Worm (Caenorhabditis elegans): ENCODE results near the gene Y57A10B.6.

DNA sequence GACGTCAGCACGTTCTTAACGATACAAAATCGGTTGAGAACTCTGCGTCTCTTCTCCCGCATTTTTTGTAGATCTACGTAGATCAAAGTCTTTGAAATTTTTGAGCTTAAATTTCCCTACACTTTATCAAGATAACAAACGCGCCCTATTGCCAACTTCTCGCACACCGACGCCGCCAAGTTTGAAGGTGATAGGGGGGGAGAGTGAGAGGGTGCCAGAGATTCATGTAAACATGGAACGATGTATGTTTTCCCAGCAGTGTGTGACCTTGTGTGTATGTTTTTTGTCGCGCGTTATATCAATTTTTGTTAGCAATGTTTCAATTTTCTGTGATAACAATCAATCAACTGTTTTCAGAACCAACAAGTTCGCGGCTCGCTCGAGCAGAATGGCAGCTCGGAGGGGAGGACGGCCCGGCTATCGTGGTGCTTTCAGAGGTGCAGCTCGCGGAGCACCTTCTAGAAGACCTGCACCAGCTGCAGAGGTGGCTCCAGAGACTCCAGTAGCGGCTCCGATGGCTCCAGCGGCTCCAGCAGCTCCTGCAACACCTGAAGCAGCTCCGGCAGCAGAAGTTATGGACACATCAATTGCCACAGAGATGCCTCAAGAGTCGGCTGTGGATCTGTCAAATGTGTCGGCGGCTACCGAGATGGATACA, 48.2 kb upstream of the Y57A10B.6 start:
- TF ChIP-seq cog-1 (tag; optimal IDR thresholded peaks at IDR 0.05) (no peak), med-1 (GFP tag; optimal IDR thresholded peaks at IDR 0.05; ENCODE audit: insufficient read depth) (no peak), flt-1 (GFP tag; IDR thresholded peaks at IDR 0.05) (no peak), T22C8.4 (GFP tag; IDR thresholded peaks at IDR 0.05) (no peak), tab-1 (GFP tag; IDR thresholded peaks at IDR 0.05) (no peak), ztf-29 (GFP tag; IDR thresholded peaks at IDR 0.05) (no peak)
